Fruit fly (Drosophila melanogaster): ENCODE measurements around the gene Ugt302K1.

dm6 chr3R:11178300-11178699 lies 24.7 kb upstream of the Ugt302K1 start:
- no peak for TF ChIP-seq psq (optimal IDR thresholded peaks at IDR 0.05)
- no peak for TF ChIP-seq h (optimal IDR thresholded peaks at IDR 0.05)
- no peak for TF ChIP-seq insv (optimal IDR thresholded peaks at IDR 0.05)
